Worm (Caenorhabditis elegans): ENCODE results near the gene ham-2.
A peak's percentile ranks its signal among the peaks of the same experiment; 100 is the strongest.

The ham-2 gene

ce11 chrX:4554385-4554784, at the start of gene ham-2:
Gene ham-2, plus strand, starts transcription at chrX:4554685.
- TF ChIP-seq him-1 (tag; optimal IDR thresholded peaks at IDR 0.05): no peak
- no peak for TF ChIP-seq W03F9.2 (tag; optimal IDR thresholded peaks at IDR 0.05)
- no peak for TF ChIP-seq dao-5 (tag; optimal IDR thresholded peaks at IDR 0.05)

- TF ChIP-seq W03F9.2 (tag; optimal IDR thresholded peaks at IDR 0.05) (no peak), dao-5 (tag; optimal IDR thresholded peaks at IDR 0.05) (no peak), him-1 (tag; optimal IDR thresholded peaks at IDR 0.05) (no peak)
Observed at ce11 chrX:4507122-4507681, 47.3 kb upstream of the ham-2 start.

ce11 chrX:4508209-4508608, 46.3 kb upstream of the ham-2 start, which contains the start of gene rhi-1:
Gene rhi-1, plus strand, starts transcription at chrX:4508509.
- TF ChIP-seq dao-5 (tag; optimal IDR thresholded peaks at IDR 0.05) (no peak), W03F9.2 (tag; optimal IDR thresholded peaks at IDR 0.05) (no peak), him-1 (tag; optimal IDR thresholded peaks at IDR 0.05) (no peak)

ce11 chrX:4513657-4514143, 40.8 kb upstream of the ham-2 start, which contains the start of gene spr-3:
Gene spr-3, plus strand, starts transcription at chrX:4514093.
- TF ChIP-seq W03F9.2 (tag; optimal IDR thresholded peaks at IDR 0.05) (no peak), him-1 (tag; optimal IDR thresholded peaks at IDR 0.05) (no peak), dao-5 (tag; optimal IDR thresholded peaks at IDR 0.05) (no peak)

- TF ChIP-seq W03F9.2 (tag; optimal IDR thresholded peaks at IDR 0.05) (no peak), him-1 (tag; optimal IDR thresholded peaks at IDR 0.05) (no peak), dao-5 (tag; optimal IDR thresholded peaks at IDR 0.05) (no peak)
Observed at ce11 chrX:4516758-4517157, 37.7 kb upstream of the ham-2 start.

ce11 chrX:4519968-4520367, 34.5 kb upstream of the ham-2 start:
- TF ChIP-seq W03F9.2 (tag; optimal IDR thresholded peaks at IDR 0.05): no peak
- no peak for TF ChIP-seq dao-5 (tag; optimal IDR thresholded peaks at IDR 0.05)
- no peak for TF ChIP-seq him-1 (tag; optimal IDR thresholded peaks at IDR 0.05)

ce11 chrX:4521166-4521565, 33.3 kb upstream of the ham-2 start:
- TF ChIP-seq dao-5 (tag; optimal IDR thresholded peaks at IDR 0.05) (no peak), him-1 (tag; optimal IDR thresholded peaks at IDR 0.05) (no peak), W03F9.2 (tag; optimal IDR thresholded peaks at IDR 0.05) (no peak)

ce11 chrX:4521837-4522816, 32.4 kb upstream of the ham-2 start, which contains the start of gene C07A12.7:
Gene C07A12.7, minus strand, starts transcription at chrX:4522144.
- TF ChIP-seq him-1 (tag; optimal IDR thresholded peaks at IDR 0.05) (no peak), W03F9.2 (tag; optimal IDR thresholded peaks at IDR 0.05) (no peak), dao-5 (tag; optimal IDR thresholded peaks at IDR 0.05) (no peak)

- TF ChIP-seq W03F9.2 (tag; optimal IDR thresholded peaks at IDR 0.05) (no peak), dao-5 (tag; optimal IDR thresholded peaks at IDR 0.05) (no peak), him-1 (tag; optimal IDR thresholded peaks at IDR 0.05) (no peak)
Observed at ce11 chrX:4523315-4523714, 31.2 kb upstream of the ham-2 start.

- TF ChIP-seq him-1 (tag; optimal IDR thresholded peaks at IDR 0.05): peak; percentile 43
- no peak for TF ChIP-seq dao-5 (tag; optimal IDR thresholded peaks at IDR 0.05)
Observed at ce11 chrX:4523887-4524350, 30.6 kb upstream of the ham-2 start, which contains the start of gene pdi-2. Gene pdi-2, plus strand, starts transcription at chrX:4524155.

- no peak for TF ChIP-seq dao-5 (tag; optimal IDR thresholded peaks at IDR 0.05)
- TF ChIP-seq him-1 (tag; optimal IDR thresholded peaks at IDR 0.05): no peak
- no peak for TF ChIP-seq W03F9.2 (tag; optimal IDR thresholded peaks at IDR 0.05)
Observed at ce11 chrX:4524844-4525243, 29.6 kb upstream of the ham-2 start.

ce11 chrX:4526412-4526811, 28.1 kb upstream of the ham-2 start:
- no peak for TF ChIP-seq him-1 (tag; optimal IDR thresholded peaks at IDR 0.05)
- TF ChIP-seq W03F9.2 (tag; optimal IDR thresholded peaks at IDR 0.05): no peak

ce11 chrX:4528905-4529304, 25.6 kb upstream of the ham-2 start:
- TF ChIP-seq W03F9.2 (tag; optimal IDR thresholded peaks at IDR 0.05) (peak; percentile 1), dao-5 (tag; optimal IDR thresholded peaks at IDR 0.05) (no peak), him-1 (tag; optimal IDR thresholded peaks at IDR 0.05) (no peak)
